Worm (Caenorhabditis elegans) whole organism, L3 larva: ENCODE results near the gene F40H6.5.

Experiments
- ceh-9 ChIP-seq: sonication (generic microtip); optimal IDR thresholded peaks from 2 replicates; lab custom pipeline; 2018; ENCODE audit warnings: missing biosample characterization, missing genetic modification characterization
- elt-2 ChIP-seq: sonication (generic microtip); optimal IDR thresholded peaks from 2 replicates; lab custom pipeline; 2016; ENCODE audit warnings: missing genetic modification reagents, mild to moderate bottlenecking, missing genetic modification characterization, missing compliant biosample characterization
- fos-1 ChIP-seq: fragments of 150-350 bp; optimal IDR thresholded peaks from 2 replicates; lab custom pipeline; 2014; ENCODE audit warnings: missing biosample characterization, missing genetic modification characterization
- lin-15B ChIP-seq: fragments of 150-350 bp; optimal IDR thresholded peaks from 2 replicates; lab custom pipeline; 2014; ENCODE audit warnings: missing biosample characterization, missing genetic modification characterization
- mdl-1 ChIP-seq: fragments of 150-350 bp; optimal IDR thresholded peaks from 2 replicates; lab custom pipeline; 2014; ENCODE audit warnings: missing biosample characterization, missing genetic modification characterization
- mml-1 ChIP-seq: fragments of 150-350 bp; sonication (generic microtip); optimal IDR thresholded peaks from 3 replicates; lab custom pipeline; 2014; ENCODE audit warnings: missing biosample characterization, missing genetic modification characterization
- nhr-67 ChIP-seq: fragments of 150-350 bp; optimal IDR thresholded peaks from 2 replicates; lab custom pipeline; 2014; ENCODE audit warnings: missing biosample characterization, missing genetic modification characterization
- nhr-76 ChIP-seq: fragments of 150-350 bp; sonication (generic microtip); optimal IDR thresholded peaks from 5 replicates; lab custom pipeline; 2014; ENCODE audit warnings: missing biosample characterization, missing genetic modification characterization
- snpc-4 ChIP-seq: fragments of 150-350 bp; optimal IDR thresholded peaks from 2 replicates; lab custom pipeline; 2014; ENCODE audit warnings: missing biosample characterization, missing genetic modification characterization
- unc-39 ChIP-seq: sonication (generic microtip); optimal IDR thresholded peaks from 4 replicates; lab custom pipeline; 2017; ENCODE audit warnings: missing biosample characterization, missing genetic modification characterization
- unc-62 ChIP-seq: fragments of 150-350 bp; sonication (generic microtip); optimal IDR thresholded peaks from 4 replicates; lab custom pipeline; 2014; ENCODE audit warnings: missing biosample characterization, missing genetic modification reagents, missing genetic modification characterization
- ztf-11 ChIP-seq: fragments of 150-350 bp; optimal IDR thresholded peaks from 2 replicates; lab custom pipeline; 2014; ENCODE audit warnings: missing biosample characterization, missing genetic modification characterization
- ztf-4 ChIP-seq: fragments of 150-350 bp; optimal IDR thresholded peaks from 2 replicates; lab custom pipeline; 2014; ENCODE audit warnings: missing biosample characterization, missing genetic modification characterization

DNA sequence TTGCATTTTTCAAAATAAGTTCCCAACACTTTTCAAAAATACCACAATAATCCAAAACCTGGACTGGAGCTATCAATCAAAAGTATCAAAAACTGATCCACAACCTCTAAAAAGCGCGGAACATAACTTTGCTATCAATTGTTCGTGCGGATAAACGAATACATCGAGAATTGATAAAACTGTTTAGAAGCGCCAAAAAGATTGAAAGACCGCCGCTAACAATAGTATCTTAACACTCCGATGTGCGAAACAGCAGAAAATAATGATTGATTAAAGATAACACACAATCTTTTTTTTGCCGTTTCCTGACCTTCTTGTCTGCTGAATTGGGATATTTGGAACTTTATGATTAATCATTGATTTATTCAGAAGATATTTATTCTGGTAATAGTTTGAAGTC is 27.2 kb downstream of the F40H6.5 start, which contains the start of gene tbx-7:
- TF ChIP-seq lin-15B (tag; lab: Kevin White, UChicago) (no peak), elt-2 (tag; lab: Kevin White, UChicago) (no peak), snpc-4 (tag; lab: Kevin White, UChicago) (no peak), mdl-1 (tag; lab: Kevin White, UChicago) (no peak), nhr-76 (tag; lab: Kevin White, UChicago) (no peak), unc-39 (tag; lab: Kevin White, UChicago) (no peak), ztf-11 (tag; lab: Kevin White, UChicago) (no peak), unc-62 (no peak), mml-1 (tag; lab: Kevin White, UChicago) (no peak), nhr-67 (tag; lab: Kevin White, UChicago) (no peak), fos-1 (no peak), ceh-9 (tag; lab: Kevin White, UChicago) (no peak), ztf-4 (tag; lab: Kevin White, UChicago) (no peak)
